Fruit fly (Drosophila melanogaster) whole organism, embryonic: ENCODE data around the gene Root.

Experiments used
- Ada2b ChIP-seq: fragments of 200-800 bp; sonication (Bioruptor generic); IDR thresholded peaks from 2 replicates; pipeline ENCODE4 v1.3.6; 2022; ENCODE audit warnings: missing biosample characterization, missing genetic modification characterization
- Atf-2 ChIP-seq: fragments of 200-800 bp; sonication (Bioruptor generic); optimal IDR thresholded peaks from 2 replicates; lab custom pipeline; 2016; ENCODE audit warnings: missing biosample characterization, missing genetic modification characterization
- B-H1 ChIP-seq: fragments of 200-800 bp; sonication (Bioruptor generic); IDR thresholded peaks from 3 replicates; pipeline ENCODE4 v1.3.6; 2022; ENCODE audit warnings: missing biosample characterization, missing genetic modification characterization
- Bteb2 ChIP-seq: fragments of 200-800 bp; sonication (Bioruptor generic); optimal IDR thresholded peaks from 2 replicates; lab custom pipeline; 2016; ENCODE audit warnings: missing biosample characterization, missing genetic modification characterization
- CG10959 ChIP-seq: fragments of 200-800 bp; sonication (Bioruptor generic); IDR thresholded peaks from 2 replicates; pipeline ENCODE4 v1.3.6; 2022; ENCODE audit warnings: missing biosample characterization, missing genetic modification characterization
- CG11696 ChIP-seq: fragments of 200-800 bp; sonication (Bioruptor generic); IDR thresholded peaks from 2 replicates; pipeline ENCODE4 v1.3.6; 2022; ENCODE audit warnings: missing biosample characterization, missing genetic modification characterization
- CG13775 ChIP-seq: fragments of 200-800 bp; sonication (Bioruptor generic); optimal IDR thresholded peaks from 3 replicates; lab custom pipeline; 2017; ENCODE audit warnings: missing biosample characterization, mild to moderate bottlenecking, missing genetic modification characterization
- CG1529 ChIP-seq: fragments of 200-800 bp; sonication (Bioruptor generic); optimal IDR thresholded peaks from 3 replicates; lab custom pipeline; 2018; ENCODE audit warnings: missing biosample characterization, missing genetic modification characterization
- CG17568 ChIP-seq: fragments of 200-800 bp; sonication (Bioruptor generic); optimal IDR thresholded peaks from 2 replicates; lab custom pipeline; 2018; ENCODE audit warnings: missing biosample characterization, mild to moderate bottlenecking, missing genetic modification characterization, moderate library complexity
- CG2129 ChIP-seq: fragments of 200-800 bp; sonication (Bioruptor generic); IDR thresholded peaks from 2 replicates; pipeline ENCODE4 v1.3.6; 2022; ENCODE audit warnings: missing biosample characterization, missing genetic modification characterization; ENCODE audit not compliant: partially characterized antibody
- CG31365 ChIP-seq: fragments of 200-800 bp; sonication (Bioruptor generic); optimal IDR thresholded peaks from 2 replicates; lab custom pipeline; 2018; ENCODE audit warnings: missing biosample characterization, mild to moderate bottlenecking, missing genetic modification characterization
- CG3838 ChIP-seq: fragments of 200-800 bp; sonication (Bioruptor generic); optimal IDR thresholded peaks from 3 replicates; lab custom pipeline; 2016; ENCODE audit warnings: missing biosample characterization, missing genetic modification characterization
- CG4404 ChIP-seq: fragments of 200-800 bp; sonication (Bioruptor generic); IDR thresholded peaks from 2 replicates; pipeline ENCODE4 v1.3.6; 2022; ENCODE audit warnings: missing biosample characterization, missing genetic modification characterization
- CG7357 ChIP-seq: fragments of 200-800 bp; sonication (Bioruptor generic); IDR thresholded peaks from 3 replicates; pipeline ENCODE4 v1.3.6; 2022; ENCODE audit warnings: missing biosample characterization, missing genetic modification characterization
- CG7987 ChIP-seq: fragments of 200-800 bp; sonication (Bioruptor generic); optimal IDR thresholded peaks from 2 replicates; lab custom pipeline; 2018; ENCODE audit warnings: missing biosample characterization, mild to moderate bottlenecking, missing genetic modification characterization, moderate library complexity
- CG8359 ChIP-seq: fragments of 200-800 bp; sonication (Bioruptor generic); optimal IDR thresholded peaks from 2 replicates; lab custom pipeline; 2017; ENCODE audit warnings: missing biosample characterization, mild to moderate bottlenecking, missing genetic modification characterization, borderline replicate concordance
- CG9609 ChIP-seq: fragments of 200-800 bp; sonication (Bioruptor generic); optimal IDR thresholded peaks from 3 replicates; lab custom pipeline; 2016; ENCODE audit warnings: missing biosample characterization, missing genetic modification characterization
- Dek ChIP-seq: fragments of 200-800 bp; sonication (Bioruptor generic); optimal IDR thresholded peaks from 3 replicates; lab custom pipeline; 2019; ENCODE audit warnings: missing biosample characterization, mild to moderate bottlenecking, missing genetic modification characterization, moderate library complexity
- Dref ChIP-seq: fragments of 200-800 bp; sonication (Bioruptor generic); IDR thresholded peaks from 2 replicates; pipeline ENCODE4 v1.3.6; 2022; ENCODE audit warnings: missing biosample characterization, missing genetic modification characterization
- Eip74EF ChIP-seq, 2 experiments: fragments of 200-800 bp in 1 of 2; fragments of >200 bp in 1 of 2; sonication (Bioruptor generic) in 1 of 2; optimal IDR thresholded peaks; 2 replicates each; lab custom pipeline; 2017 to 2019; ENCODE audit warnings: missing biosample characterization in 2 of 2, missing genetic modification characterization in 2 of 2, mild to moderate bottlenecking in 1 of 2, moderate library complexity in 1 of 2
- Ets65A ChIP-seq: fragments of 200-800 bp; sonication (Bioruptor generic); peaks from one replicate; lab custom pipeline; 2016; ENCODE audit warnings: missing biosample characterization, missing genetic modification characterization
- Fer1 ChIP-seq: fragments of 200-800 bp; sonication (Bioruptor generic); optimal IDR thresholded peaks from 2 replicates; lab custom pipeline; 2017; ENCODE audit warnings: missing biosample characterization, mild to moderate bottlenecking, missing genetic modification characterization
- H15 ChIP-seq: fragments of 200-800 bp; sonication (Bioruptor generic); IDR thresholded peaks from 3 replicates; pipeline ENCODE4 v1.3.6; 2022; ENCODE audit warnings: missing biosample characterization, missing genetic modification characterization
- Jarid2 ChIP-seq: fragments of 200-800 bp; sonication (Bioruptor generic); optimal IDR thresholded peaks from 3 replicates; lab custom pipeline; 2017; ENCODE audit warnings: mild to moderate bottlenecking, missing biosample characterization, missing genetic modification reagents, missing genetic modification characterization
- Myb ChIP-seq: fragments of 200-800 bp; sonication (Bioruptor generic); optimal IDR thresholded peaks from 2 replicates; lab custom pipeline; 2016; ENCODE audit warnings: missing biosample characterization, missing genetic modification characterization
- Neu2 ChIP-seq: fragments of 200-800 bp; sonication (Bioruptor generic); optimal IDR thresholded peaks from 3 replicates; lab custom pipeline; 2016; ENCODE audit warnings: missing biosample characterization, missing genetic modification characterization, borderline replicate concordance
- Rx ChIP-seq: fragments of 200-800 bp; sonication (Bioruptor generic); IDR thresholded peaks from 2 replicates; pipeline ENCODE4 v1.3.6; 2022; ENCODE audit warnings: missing biosample characterization, missing genetic modification characterization
- Stat92E ChIP-seq, 3 experiments: fragments of >200 bp in 2 of 3; fragments of 200-800 bp in 1 of 3; sonication (Bioruptor generic) in 1 of 3; optimal IDR thresholded peaks; 2 replicates each; lab custom pipeline; 2017 to 2019; ENCODE audit warnings: missing biosample characterization in 3 of 3, missing genetic modification characterization in 3 of 3, mild to moderate bottlenecking in 1 of 3, moderate library complexity in 1 of 3
- Taf1 ChIP-seq: fragments of 200-800 bp; sonication (Bioruptor generic); IDR thresholded peaks from 2 replicates; pipeline ENCODE4 v1.3.6; 2022; ENCODE audit warnings: missing biosample characterization, missing genetic modification characterization
- ara ChIP-seq: fragments of 200-800 bp; sonication (Bioruptor generic); IDR thresholded peaks from 2 replicates; pipeline ENCODE4 v1.3.6; 2022; ENCODE audit warnings: missing biosample characterization, missing genetic modification characterization
- bigmax ChIP-seq: fragments of 200-800 bp; sonication (Bioruptor generic); optimal IDR thresholded peaks from 2 replicates; lab custom pipeline; 2018; ENCODE audit warnings: missing biosample characterization, mild to moderate bottlenecking, missing genetic modification characterization
- br ChIP-seq: fragments of >200 bp; optimal IDR thresholded peaks from 2 replicates; lab custom pipeline; 2017
- bsh ChIP-seq, 2 experiments: fragments of 200-800 bp; sonication (Bioruptor generic); optimal IDR thresholded peaks; 2 replicates each; lab custom pipeline; 2017 to 2018; ENCODE audit warnings: mild to moderate bottlenecking in 2 of 2, missing biosample characterization in 2 of 2, missing genetic modification characterization in 2 of 2, moderate library complexity in 1 of 2
- chif ChIP-seq, 2 experiments: fragments of 200-800 bp; sonication (Bioruptor generic); optimal IDR thresholded peaks; 3 replicates each; lab custom pipeline; 2016; ENCODE audit warnings: missing biosample characterization in 2 of 2, missing genetic modification characterization in 2 of 2
- ci ChIP-seq: fragments of 200-800 bp; sonication (Bioruptor generic); IDR thresholded peaks from 3 replicates; pipeline ENCODE4 v1.3.6; 2022; ENCODE audit warnings: missing biosample characterization, missing genetic modification characterization
- cwo ChIP-seq: fragments of 200-800 bp; sonication (Bioruptor generic); optimal IDR thresholded peaks from 3 replicates; lab custom pipeline; 2017; ENCODE audit warnings: missing biosample characterization, missing genetic modification characterization, mild to moderate bottlenecking, moderate library complexity, missing genetic modification reagents
- fd102C ChIP-seq: fragments of 200-800 bp; sonication (Bioruptor generic); optimal IDR thresholded peaks from 2 replicates; lab custom pipeline; 2018; ENCODE audit warnings: missing biosample characterization, mild to moderate bottlenecking, missing genetic modification characterization, moderate library complexity
- ham ChIP-seq: fragments of 200-800 bp; sonication (Bioruptor generic); IDR thresholded peaks from 2 replicates; pipeline ENCODE4 v1.3.6; 2022; ENCODE audit warnings: missing biosample characterization, missing genetic modification characterization
- lmd ChIP-seq: fragments of 200-800 bp; sonication (Bioruptor generic); IDR thresholded peaks from 2 replicates; pipeline ENCODE4 v1.3.6; 2022; ENCODE audit warnings: missing biosample characterization, missing genetic modification characterization
- mld ChIP-seq: fragments of 200-800 bp; sonication (Bioruptor generic); IDR thresholded peaks from 3 replicates; pipeline ENCODE4 v1.3.6; 2022; ENCODE audit warnings: missing biosample characterization, missing genetic modification characterization; ENCODE audit not compliant: partially characterized antibody
- pan ChIP-seq, 4 experiments: fragments of >200 bp in 3 of 4; fragments of 200-800 bp in 1 of 4; sonication (Bioruptor generic) in 1 of 4; optimal IDR thresholded peaks in 3 of 4; IDR thresholded peaks in 1 of 4; 2 replicates each; pipeline versions ENCODE4 v1.3.6 to Lab custom; 2017 to 2022; ENCODE audit warnings: missing biosample characterization in 2 of 4, missing genetic modification characterization in 2 of 4, mixed read lengths in 1 of 4
- row ChIP-seq: fragments of 200-800 bp; sonication (Bioruptor generic); IDR thresholded peaks from 3 replicates; pipeline ENCODE4 v1.3.6; 2022; ENCODE audit warnings: missing biosample characterization, missing genetic modification characterization
- seq ChIP-seq: fragments of 200-800 bp; sonication (Bioruptor generic); IDR thresholded peaks from 2 replicates; pipeline ENCODE4 v1.3.6; 2022; ENCODE audit warnings: missing biosample characterization, missing genetic modification characterization
- slbo ChIP-seq: fragments of 200-800 bp; sonication (Bioruptor generic); IDR thresholded peaks from 2 replicates; pipeline ENCODE4 v1.3.6; 2022; ENCODE audit warnings: missing biosample characterization, missing genetic modification characterization
- so ChIP-seq: fragments of 200-800 bp; sonication (Bioruptor generic); IDR thresholded peaks from 3 replicates; pipeline ENCODE4 v1.3.6; 2022; ENCODE audit warnings: missing biosample characterization, missing genetic modification characterization
- sob ChIP-seq: fragments of 200-800 bp; sonication (Bioruptor generic); IDR thresholded peaks from 2 replicates; pipeline ENCODE4 v1.3.6; 2022; ENCODE audit warnings: missing biosample characterization, missing genetic modification characterization
- wdn ChIP-seq: fragments of 200-800 bp; sonication (Bioruptor generic); IDR thresholded peaks from 2 replicates; pipeline ENCODE4 v1.3.6; 2022; ENCODE audit warnings: missing biosample characterization, missing genetic modification characterization
- zen ChIP-seq: fragments of 200-800 bp; sonication (Bioruptor generic); optimal IDR thresholded peaks from 3 replicates; lab custom pipeline; 2018; ENCODE audit warnings: missing biosample characterization, mild to moderate bottlenecking, missing genetic modification characterization, moderate library complexity

Gene Root

DNA sequence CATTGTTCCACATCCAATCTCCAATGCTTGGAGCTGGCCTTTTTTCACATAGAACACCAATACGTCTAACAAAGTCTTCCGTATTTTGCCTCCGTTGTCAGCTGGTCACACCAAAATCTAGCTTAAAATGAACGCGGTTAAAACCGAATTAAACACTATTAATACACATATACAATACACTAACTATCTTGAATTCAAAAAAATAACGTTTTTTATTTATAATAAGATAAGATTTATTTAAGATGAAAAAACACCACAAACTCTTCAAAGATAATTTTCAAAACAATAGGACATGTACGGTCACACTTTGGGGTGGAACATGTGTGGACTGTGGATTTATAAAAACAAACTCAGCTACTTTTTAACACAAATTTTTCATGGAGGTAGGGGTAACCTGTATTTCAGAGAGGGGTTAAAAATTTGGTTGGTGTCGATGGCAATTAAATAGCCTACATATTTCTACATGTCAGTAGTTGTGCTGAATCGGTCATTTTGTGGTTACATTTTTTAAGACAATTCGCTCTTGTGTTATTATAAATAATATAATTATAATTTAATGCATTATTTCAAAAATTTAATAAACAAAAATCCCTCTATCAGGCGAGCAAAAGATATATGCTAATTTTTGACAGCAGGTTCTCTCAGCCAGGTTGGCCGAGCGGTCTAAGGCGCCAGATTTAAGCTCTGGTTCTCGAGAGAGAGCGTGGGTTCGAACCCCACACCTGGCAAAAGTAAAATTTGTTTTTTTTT, 591 bp upstream of the Root start, which contains the start of gene CG13605 (continued):
- TF ChIP-seq CG1529 (GFP tag; lab: Kevin White, UChicago) (peak; percentile 24), br (lab: Kevin White, UChicago) (no peak), Atf-2 (no peak), bsh (GFP tag; optimal IDR thresholded peaks at IDR 0.05; lab: Kevin White, UChicago) (peak; percentile 25 to 72), Ets65A (GFP tag; lab: Kevin White, UChicago) (peak; percentile 94), mld (no peak), Ada2b (peak; percentile 66), lmd (GFP tag; lab: Robert Waterston, UW) (peak; percentile 76), H15 (GFP tag; lab: Robert Waterston, UW) (no peak), ham (no peak), Dek (tag; lab: Kevin White, UChicago) (peak; percentile 87), CG4404 (GFP tag; lab: Robert Waterston, UW) (no peak), CG7987 (GFP tag; lab: Kevin White, UChicago) (peak; percentile 55), Stat92E (GFP tag; optimal IDR thresholded peaks at IDR 0.05; lab: Kevin White, UChicago) (peak in 1 of 3 experiments; percentile 64), bigmax (GFP tag; lab: Kevin White, UChicago) (peak; percentile 21), Jarid2 (peak; percentile 53), ara (GFP tag; lab: Robert Waterston, UW) (peak; percentile 44; the same call in 1 of the 2 replicates), zen (tag; lab: Kevin White, UChicago) (peak; percentile 48), B-H1 (GFP tag; lab: Robert Waterston, UW) (peak; percentile 59; the same call in 2 of the 3 replicates), Eip74EF (GFP tag; optimal IDR thresholded peaks at IDR 0.05; lab: Kevin White, UChicago) (peak in 1 of 2 experiments; percentile 69), CG13775 (GFP tag; lab: Kevin White, UChicago) (peak; percentile 63), slbo (GFP tag; lab: Robert Waterston, UW) (peak; percentile 86), seq (GFP tag; lab: Robert Waterston, UW) (peak; percentile 68), cwo (GFP tag; lab: Kevin White, UChicago) (peak; percentile 74), CG2129 (GFP tag; lab: Robert Waterston, UW) (no peak), chif (GFP tag; optimal IDR thresholded peaks at IDR 0.05; lab: Kevin White, UChicago) (peak in 1 of 2 experiments; percentile 50), CG9609 (GFP tag; lab: Kevin White, UChicago) (peak; percentile 53), fd102C (GFP tag; lab: Kevin White, UChicago) (no peak), Bteb2 (peak; percentile 39), CG11696 (GFP tag; lab: Robert Waterston, UW) (no peak; the same call in 1 of the 2 replicates), sob (GFP tag; lab: Robert Waterston, UW) (peak; percentile 78), Neu2 (GFP tag; lab: Kevin White, UChicago) (no peak), Fer1 (peak; percentile 89), CG31365 (tag; lab: Kevin White, UChicago) (no peak), CG10959 (GFP tag; lab: Robert Waterston, UW) (no peak), Dref (GFP tag; lab: Robert Waterston, UW) (no peak), CG3838 (GFP tag; lab: Kevin White, UChicago) (no peak), CG7357 (no peak), so (GFP tag; lab: Robert Waterston, UW) (no peak), CG17568 (GFP tag; lab: Kevin White, UChicago) (peak; percentile 79), ci (GFP tag; lab: Robert Waterston, UW) (peak; percentile 80), CG8359 (GFP tag; lab: Kevin White, UChicago) (no peak), row (GFP tag; lab: Robert Waterston, UW) (peak; percentile 84), pan (optimal IDR thresholded peaks at IDR 0.05; lab: Kevin White, UChicago) (no peak), pan (GFP tag; optimal IDR thresholded peaks at IDR 0.05 in 1 of 2, IDR thresholded peaks at IDR 0.05 in 1 of 2) (peak in 1 of 2 experiments; percentile 82), wdn (0 out of 2 replicates have a peak, but pooled peaks have one; percentile 21), Myb (GFP tag; lab: Kevin White, UChicago) (peak; percentile 23), Taf1 (peak; percentile 61; the same call in 1 of the 2 replicates), Rx (GFP tag; lab: Robert Waterston, UW) (peak; percentile 23; the same call in 1 of the 2 replicates)
